Fruit fly (Drosophila melanogaster) whole organism, prepupa: Measurements from ENCODE around the gene CG13894.

Experiments
- CG6854 ChIP-seq: fragments of 200-800 bp; sonication (Bioruptor generic); optimal IDR thresholded peaks from 2 replicates; lab custom pipeline; 2017; ENCODE audit warnings: missing biosample characterization, mild to moderate bottlenecking, missing genetic modification characterization
- Sox14 ChIP-seq: fragments of 200-800 bp; sonication (Bioruptor generic); optimal IDR thresholded peaks from 3 replicates; lab custom pipeline; 2016; ENCODE audit warnings: missing biosample characterization, missing genetic modification characterization

- TF ChIP-seq Sox14 (GFP tag; lab: Kevin White, UChicago) (no peak), CG6854 (GFP tag; lab: Kevin White, UChicago) (no peak)
Measured at dm6 chr3L:695510-695909, 3.4 kb downstream of the CG13894 start.
